Fruit fly (Drosophila melanogaster) whole organism, embryonic: ENCODE measurements around the gene mRpL27.

Source experiments
- Abd-B ChIP-seq: fragments of 200-800 bp; sonication (Bioruptor generic); optimal IDR thresholded peaks from 2 replicates; lab custom pipeline; 2018; ENCODE audit warnings: missing biosample characterization, mild to moderate bottlenecking, missing genetic modification characterization, moderate library complexity
- BEAF-32 ChIP-seq: fragments of 200-800 bp; sonication (Bioruptor generic); optimal IDR thresholded peaks from 3 replicates; lab custom pipeline; 2017; ENCODE audit warnings: missing biosample characterization, missing genetic modification characterization, mild to moderate bottlenecking, moderate library complexity, missing genetic modification reagents
- CG14014 ChIP-seq: fragments of 200-800 bp; sonication (Bioruptor generic); IDR thresholded peaks from 2 replicates; pipeline ENCODE4 v1.3.6; 2022; ENCODE audit warnings: missing biosample characterization, missing genetic modification characterization
- CG15269 ChIP-seq: fragments of 200-800 bp; sonication (Bioruptor generic); optimal IDR thresholded peaks from 2 replicates; lab custom pipeline; 2018; ENCODE audit warnings: missing biosample characterization, mild to moderate bottlenecking, missing genetic modification characterization, moderate library complexity
- CG1529 ChIP-seq: fragments of 200-800 bp; sonication (Bioruptor generic); optimal IDR thresholded peaks from 3 replicates; lab custom pipeline; 2018; ENCODE audit warnings: missing biosample characterization, missing genetic modification characterization
- CG18262 ChIP-seq: fragments of 200-800 bp; optimal IDR thresholded peaks from 3 replicates; lab custom pipeline; 2019; ENCODE audit warnings: missing biosample characterization, mild to moderate bottlenecking, missing genetic modification characterization, moderate library complexity
- CG2678 ChIP-seq: fragments of 200-800 bp; sonication (Bioruptor generic); optimal IDR thresholded peaks from 3 replicates; lab custom pipeline; 2019; ENCODE audit warnings: missing biosample characterization, mild to moderate bottlenecking, missing genetic modification characterization, moderate library complexity
- CG2889 ChIP-seq: fragments of 200-800 bp; sonication (Bioruptor generic); IDR thresholded peaks from 3 replicates; pipeline ENCODE4 v1.3.6; 2022; ENCODE audit warnings: missing biosample characterization, missing genetic modification characterization
- CG33557 ChIP-seq: fragments of 200-800 bp; sonication (Bioruptor generic); optimal IDR thresholded peaks from 2 replicates; lab custom pipeline; 2019; ENCODE audit warnings: missing biosample characterization, mild to moderate bottlenecking, missing genetic modification characterization, moderate library complexity
- CG34224 ChIP-seq: fragments of 200-800 bp; sonication (Bioruptor generic); IDR thresholded peaks from 3 replicates; pipeline ENCODE4 v1.3.6; 2022; ENCODE audit warnings: missing biosample characterization, missing genetic modification characterization; ENCODE audit not compliant: partially characterized antibody
- CG6683 ChIP-seq: fragments of 200-800 bp; sonication (Bioruptor generic); optimal IDR thresholded peaks from 2 replicates; lab custom pipeline; 2017; ENCODE audit warnings: missing biosample characterization, mild to moderate bottlenecking, missing genetic modification characterization, missing genetic modification reagents
- Deaf1 ChIP-seq: fragments of 200-800 bp; optimal IDR thresholded peaks from 3 replicates; lab custom pipeline; 2019; ENCODE audit warnings: missing biosample characterization, mild to moderate bottlenecking, missing genetic modification characterization, moderate library complexity
- Dip2 ChIP-seq: fragments of 200-800 bp; sonication (Bioruptor generic); IDR thresholded peaks from 2 replicates; pipeline ENCODE4 v1.3.6; 2022; ENCODE audit warnings: missing biosample characterization, missing genetic modification characterization
- Ets97D ChIP-seq: fragments of 200-800 bp; sonication (Bioruptor generic); optimal IDR thresholded peaks from 3 replicates; lab custom pipeline; 2016; ENCODE audit warnings: missing biosample characterization, missing genetic modification characterization
- GATAe ChIP-seq: fragments of 200-800 bp; sonication (Bioruptor generic); conservative IDR thresholded peaks from 2 replicates; pipeline ENCODE4 v1.3.6; 2022; ENCODE audit warnings: missing biosample characterization, missing genetic modification characterization
- H15 ChIP-seq: fragments of 200-800 bp; sonication (Bioruptor generic); IDR thresholded peaks from 3 replicates; pipeline ENCODE4 v1.3.6; 2022; ENCODE audit warnings: missing biosample characterization, missing genetic modification characterization
- Hr3 ChIP-seq: fragments of 200-800 bp; sonication (Bioruptor generic); optimal IDR thresholded peaks from 3 replicates; lab custom pipeline; 2016; ENCODE audit warnings: missing biosample characterization, missing genetic modification characterization
- Jarid2 ChIP-seq: fragments of 200-800 bp; sonication (Bioruptor generic); optimal IDR thresholded peaks from 3 replicates; lab custom pipeline; 2017; ENCODE audit warnings: mild to moderate bottlenecking, missing biosample characterization, missing genetic modification reagents, missing genetic modification characterization
- MTF-1 ChIP-seq: fragments of 200-800 bp; sonication (Bioruptor generic); optimal IDR thresholded peaks from 2 replicates; lab custom pipeline; 2018; ENCODE audit warnings: missing biosample characterization, mild to moderate bottlenecking, missing genetic modification characterization, borderline replicate concordance
- NC2α ChIP-seq: fragments of 200-800 bp; sonication (Bioruptor generic); optimal IDR thresholded peaks from 2 replicates; lab custom pipeline; 2016; ENCODE audit warnings: missing biosample characterization, missing genetic modification characterization
- Ptx1 ChIP-seq: fragments of 200-800 bp; sonication (Bioruptor generic); IDR thresholded peaks from 2 replicates; pipeline ENCODE4 v1.3.6; 2022; ENCODE audit warnings: missing biosample characterization, missing genetic modification characterization
- Ssrp ChIP-seq: fragments of 200-800 bp; sonication (Bioruptor generic); optimal IDR thresholded peaks from 2 replicates; lab custom pipeline; 2018; ENCODE audit warnings: missing biosample characterization, mild to moderate bottlenecking, missing genetic modification characterization, moderate library complexity
- abd-A ChIP-seq: fragments of 200-800 bp; sonication (Bioruptor generic); optimal IDR thresholded peaks from 3 replicates; lab custom pipeline; 2019; ENCODE audit warnings: missing biosample characterization, mild to moderate bottlenecking, missing genetic modification characterization, moderate library complexity
- amos ChIP-seq: fragments of 200-800 bp; sonication (Bioruptor generic); IDR thresholded peaks from 2 replicates; pipeline ENCODE4 v1.3.6; 2022; ENCODE audit warnings: missing biosample characterization, missing genetic modification characterization; ENCODE audit not compliant: partially characterized antibody
- az2 ChIP-seq: fragments of 200-800 bp; sonication (Bioruptor generic); optimal IDR thresholded peaks from 3 replicates; lab custom pipeline; 2016; ENCODE audit warnings: missing biosample characterization, missing genetic modification characterization
- bbx ChIP-seq: fragments of 200-800 bp; sonication (Bioruptor generic); IDR thresholded peaks from 2 replicates; pipeline ENCODE4 v1.3.6; 2022; ENCODE audit warnings: missing biosample characterization, missing genetic modification characterization; ENCODE audit not compliant: partially characterized antibody
- cg ChIP-seq: fragments of 200-800 bp; sonication (Bioruptor generic); optimal IDR thresholded peaks from 3 replicates; lab custom pipeline; 2019; ENCODE audit warnings: missing biosample characterization, mild to moderate bottlenecking, missing genetic modification characterization, moderate library complexity
- croc ChIP-seq: fragments of 200-800 bp; sonication (Bioruptor generic); conservative IDR thresholded peaks from 3 replicates; pipeline ENCODE4 v1.3.6; 2022; ENCODE audit warnings: missing biosample characterization, missing genetic modification characterization
- crol ChIP-seq: fragments of 200-800 bp; sonication (Bioruptor generic); IDR thresholded peaks from 2 replicates; pipeline ENCODE4 v1.3.6; 2022; ENCODE audit warnings: missing biosample characterization, missing genetic modification characterization
- disco-r ChIP-seq: fragments of 200-800 bp; sonication (Bioruptor generic); optimal IDR thresholded peaks from 2 replicates; lab custom pipeline; 2016; ENCODE audit warnings: missing biosample characterization, missing genetic modification characterization
- esg ChIP-seq: fragments of 200-800 bp; sonication (Bioruptor generic); conservative IDR thresholded peaks from 2 replicates; pipeline ENCODE4 v1.3.6; 2022; ENCODE audit warnings: missing biosample characterization, missing genetic modification characterization
- fd96Cb ChIP-seq: fragments of 200-800 bp; sonication (Bioruptor generic); optimal IDR thresholded peaks from 2 replicates; lab custom pipeline; 2018; ENCODE audit warnings: missing biosample characterization, mild to moderate bottlenecking, missing genetic modification characterization, moderate library complexity
- gfzf ChIP-seq: fragments of 200-800 bp; sonication (Bioruptor generic); optimal IDR thresholded peaks from 2 replicates; lab custom pipeline; 2016; ENCODE audit warnings: missing biosample characterization, mild to moderate bottlenecking, missing genetic modification characterization, moderate library complexity
- grn ChIP-seq: fragments of 200-800 bp; sonication (Bioruptor generic); optimal IDR thresholded peaks from 3 replicates; lab custom pipeline; 2017; ENCODE audit warnings: missing biosample characterization, missing genetic modification characterization
- gsb ChIP-seq: fragments of 200-800 bp; sonication (Bioruptor generic); IDR thresholded peaks from 2 replicates; pipeline ENCODE4 v1.3.6; 2022; ENCODE audit warnings: missing biosample characterization, missing genetic modification characterization
- gt ChIP-seq: fragments of 200-800 bp; sonication (Bioruptor generic); IDR thresholded peaks from 2 replicates; pipeline ENCODE4 v1.3.6; 2022; ENCODE audit warnings: missing biosample characterization, missing genetic modification characterization
- knrl ChIP-seq: fragments of 200-800 bp; sonication (Bioruptor generic); IDR thresholded peaks from 3 replicates; pipeline ENCODE4 v1.3.6; 2022; ENCODE audit warnings: missing biosample characterization, missing genetic modification characterization; ENCODE audit not compliant: partially characterized antibody
- lab ChIP-seq: fragments of 200-800 bp; sonication (Bioruptor generic); optimal IDR thresholded peaks from 3 replicates; lab custom pipeline; 2017; ENCODE audit warnings: missing biosample characterization, missing genetic modification characterization, mild to moderate bottlenecking, moderate library complexity, missing genetic modification reagents
- lilli ChIP-seq: fragments of 200-800 bp; sonication (Bioruptor generic); optimal IDR thresholded peaks from 3 replicates; lab custom pipeline; 2016; ENCODE audit warnings: missing biosample characterization, missing genetic modification characterization
- nmo ChIP-seq: fragments of 200-800 bp; sonication (Bioruptor generic); optimal IDR thresholded peaks from 2 replicates; lab custom pipeline; 2018; ENCODE audit warnings: missing biosample characterization, mild to moderate bottlenecking, missing genetic modification characterization, moderate library complexity
- scrt ChIP-seq: fragments of 200-800 bp; sonication (Bioruptor generic); optimal IDR thresholded peaks from 2 replicates; lab custom pipeline; 2018; ENCODE audit warnings: missing biosample characterization, mild to moderate bottlenecking, missing genetic modification characterization, moderate library complexity
- sob ChIP-seq: fragments of 200-800 bp; sonication (Bioruptor generic); IDR thresholded peaks from 2 replicates; pipeline ENCODE4 v1.3.6; 2022; ENCODE audit warnings: missing biosample characterization, missing genetic modification characterization
- stwl ChIP-seq: fragments of 200-800 bp; sonication (Bioruptor generic); optimal IDR thresholded peaks from 3 replicates; lab custom pipeline; 2018; ENCODE audit warnings: missing biosample characterization, mild to moderate bottlenecking, missing genetic modification characterization, moderate library complexity
- tna ChIP-seq: fragments of 200-800 bp; sonication (Bioruptor generic); IDR thresholded peaks from 2 replicates; pipeline ENCODE4 v1.3.6; 2022; ENCODE audit warnings: missing biosample characterization, missing genetic modification characterization; ENCODE audit not compliant: partially characterized antibody
- yki ChIP-seq: fragments of >200 bp; optimal IDR thresholded peaks from 3 replicates; lab custom pipeline; 2018
- z ChIP-seq: fragments of 200-800 bp; sonication (Bioruptor generic); IDR thresholded peaks from 3 replicates; pipeline ENCODE4 v1.3.6; 2022; ENCODE audit warnings: missing biosample characterization, missing genetic modification characterization
- zen2 ChIP-seq: fragments of 200-800 bp; sonication (Bioruptor generic); IDR thresholded peaks from 3 replicates; pipeline ENCODE4 v1.3.6; 2022; ENCODE audit warnings: missing biosample characterization, missing genetic modification characterization; ENCODE audit not compliant: partially characterized antibody

mRpL27 gene

DNA sequence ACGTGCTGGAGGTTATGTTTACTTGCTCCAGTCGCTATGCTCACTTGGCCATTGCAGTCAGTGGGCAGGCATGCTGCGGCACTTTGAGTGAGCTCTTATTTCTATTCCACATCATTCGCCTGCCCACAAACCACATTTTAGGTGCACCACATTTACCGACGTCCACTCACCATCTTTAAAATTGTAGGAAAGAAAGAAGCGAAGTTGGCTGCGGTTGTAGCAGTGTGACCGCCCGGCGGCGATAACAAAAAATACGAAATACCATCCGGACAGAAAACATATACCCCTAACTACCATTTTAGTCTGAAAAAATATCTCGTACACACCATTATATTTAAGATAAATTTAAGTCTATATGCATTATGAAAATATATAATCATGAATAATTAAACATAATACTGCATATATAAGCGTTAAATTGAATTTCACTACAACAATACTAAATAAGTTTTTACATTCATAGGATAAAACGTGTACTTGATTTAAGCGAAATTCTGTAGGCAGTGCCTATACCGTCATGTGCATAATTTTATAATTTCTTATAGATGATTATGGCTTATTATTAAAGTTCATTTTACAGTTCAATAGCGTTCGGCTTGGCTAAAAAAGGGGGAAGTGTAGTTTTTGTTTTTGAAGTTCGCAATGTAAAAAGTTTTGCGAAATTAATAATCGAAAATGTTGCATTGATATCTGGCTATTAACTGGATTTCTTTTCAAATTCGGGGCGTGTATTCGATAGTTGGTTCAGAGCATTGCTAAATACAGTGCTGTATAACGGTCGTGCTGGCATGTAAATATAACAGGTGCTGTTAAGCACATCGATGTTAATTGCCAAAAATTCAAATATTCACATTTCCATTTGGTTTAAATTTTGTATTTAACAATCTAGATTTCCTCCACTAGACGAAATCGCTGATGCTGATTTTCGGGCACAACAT, 1.1 kb downstream of the mRpL27 start, which contains the start of gene RpL27A (continued):
- TF ChIP-seq gfzf (GFP tag; lab: Kevin White, UChicago) (peak; percentile 71), yki (lab: Kevin White, UChicago) (no peak), fd96Cb (tag; lab: Kevin White, UChicago) (peak; percentile 38), H15 (GFP tag; lab: Robert Waterston, UW) (peak; percentile 81), NC2α (GFP tag; lab: Kevin White, UChicago) (peak; percentile 56), az2 (peak; percentile 66), Dip2 (no peak), lab (peak; percentile 93), knrl (GFP tag; lab: Robert Waterston, UW) (peak; percentile 65), nmo (peak; percentile 79), CG14014 (GFP tag; lab: Robert Waterston, UW) (peak; percentile 73), cg (GFP tag; lab: Kevin White, UChicago) (no peak), tna (peak; percentile 44; the same call in 1 of the 2 replicates), Hr3 (GFP tag; lab: Kevin White, UChicago) (peak; percentile 53), CG2678 (tag; lab: Kevin White, UChicago) (peak; percentile 68), bbx (GFP tag; lab: Robert Waterston, UW) (peak; percentile 73), zen2 (GFP tag; lab: Robert Waterston, UW) (no peak), CG34224 (GFP tag; lab: Robert Waterston, UW) (no peak), GATAe (GFP tag; lab: Robert Waterston, UW) (peak; percentile 71), z (no peak), Ssrp (tag; lab: Kevin White, UChicago) (peak; percentile 43), amos (GFP tag; lab: Robert Waterston, UW) (peak; percentile 72), abd-A (tag; lab: Kevin White, UChicago) (no peak), CG18262 (tag; lab: Kevin White, UChicago) (peak; percentile 68), scrt (peak; percentile 73), Jarid2 (GFP tag; lab: Kevin White, UChicago) (peak; percentile 71), Ets97D (peak; percentile 99), lilli (GFP tag; lab: Kevin White, UChicago) (peak; percentile 60), CG1529 (peak; percentile 68), stwl (peak; percentile 42), sob (GFP tag; lab: Robert Waterston, UW) (peak; percentile 83), grn (GFP tag; lab: Kevin White, UChicago) (no peak), Deaf1 (tag; lab: Kevin White, UChicago) (peak; percentile 48), BEAF-32 (GFP tag; lab: Kevin White, UChicago) (peak; percentile 76), MTF-1 (GFP tag; lab: Kevin White, UChicago) (peak; percentile 92), CG15269 (tag; lab: Kevin White, UChicago) (peak; percentile 75), CG6683 (peak; percentile 20), Ptx1 (peak; percentile 65), disco-r (GFP tag; lab: Kevin White, UChicago) (peak; percentile 66), esg (peak; percentile 24; the same call in 1 of the 2 replicates), CG2889 (0 out of 3 replicates have a peak, but pooled peaks have one; percentile 52), gsb (GFP tag; lab: Robert Waterston, UW) (peak; percentile 54), crol (GFP tag; lab: Robert Waterston, UW) (peak; percentile 48; the same call in 1 of the 2 replicates), croc (GFP tag; lab: Robert Waterston, UW) (peak; percentile 24; the same call in 1 of the 3 replicates), gt (peak; percentile 34; the same call in 1 of the 2 replicates), CG33557 (peak; percentile 74), Abd-B (peak; percentile 47)
